Fruit fly (Drosophila melanogaster): ENCODE measurements around the gene eas.

Gene eas

DNA sequence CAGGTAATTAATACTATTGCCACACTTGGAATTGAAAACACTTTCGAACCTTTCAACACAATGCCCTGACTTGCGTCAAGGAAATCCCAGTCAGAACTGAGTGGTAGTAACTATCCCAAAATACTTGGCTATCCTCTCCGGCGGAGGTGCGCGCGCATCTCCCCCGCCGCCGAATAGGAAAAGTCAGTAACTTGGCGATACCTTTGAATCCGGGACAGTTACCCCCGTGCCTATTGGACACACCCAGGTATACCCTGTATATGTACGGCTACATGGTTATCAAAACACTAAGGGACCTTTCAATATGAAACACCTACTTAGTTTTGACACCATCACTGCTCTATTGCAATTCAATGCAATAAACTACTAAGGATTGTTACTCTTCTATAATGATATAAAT is 52.5 kb downstream of the eas start, which contains the start of gene CG9919:
CG9919 (minus strand) TSS at position 101 of the 400 bp plus-strand sequence.
- no peak for TF ChIP-seq Abd-B (GFP tag; optimal IDR thresholded peaks at IDR 0.05)
- no peak for TF ChIP-seq N (GFP tag; optimal IDR thresholded peaks at IDR 0.05)
- no peak for TF ChIP-seq brk (GFP tag; optimal IDR thresholded peaks at IDR 0.05)
- no peak for TF ChIP-seq tai (GFP tag; optimal IDR thresholded peaks at IDR 0.05)
- no peak for TF ChIP-seq psq (GFP tag; optimal IDR thresholded peaks at IDR 0.05)
- no peak for TF ChIP-seq dmrt93B (GFP tag; optimal IDR thresholded peaks at IDR 0.05)
- TF ChIP-seq br (GFP tag; optimal IDR thresholded peaks at IDR 0.05), result no peak
- TF ChIP-seq Hnf4 (GFP tag; optimal IDR thresholded peaks at IDR 0.05), result no peak
- no peak for TF ChIP-seq dl (GFP tag; optimal IDR thresholded peaks at IDR 0.05; ENCODE audit: insufficient read depth in 1 of 2, partially characterized antibody in 2 of 2)
- no peak for TF ChIP-seq Jra (GFP tag; optimal IDR thresholded peaks at IDR 0.05)
- TF ChIP-seq Myc (optimal IDR thresholded peaks at IDR 0.05), result no peak
- no peak for TF ChIP-seq Mio (GFP tag; optimal IDR thresholded peaks at IDR 0.05)
- no peak for TF ChIP-seq Vsx2 (GFP tag; optimal IDR thresholded peaks at IDR 0.05; ENCODE audit: partially characterized antibody)
- TF ChIP-seq Hr83 (GFP tag; optimal IDR thresholded peaks at IDR 0.05; ENCODE audit: poor library complexity, severe bottlenecking), result no peak
- TF ChIP-seq woc (GFP tag; optimal IDR thresholded peaks at IDR 0.05), result no peak
- TF ChIP-seq Hr78 (GFP tag; optimal IDR thresholded peaks at IDR 0.05), result no peak
- no peak for TF ChIP-seq sv (GFP tag; optimal IDR thresholded peaks at IDR 0.05)
- TF ChIP-seq OdsH (GFP tag; optimal IDR thresholded peaks at IDR 0.05), result no peak
- TF ChIP-seq h (GFP tag; optimal IDR thresholded peaks at IDR 0.05), result no peak

dm6 chrX:16331562-16332233 is 53.6 kb downstream of the eas start:
- TF ChIP-seq Vsx2 (GFP tag; optimal IDR thresholded peaks at IDR 0.05; ENCODE audit: partially characterized antibody), result no peak
- TF ChIP-seq dsf (GFP tag; optimal IDR thresholded peaks at IDR 0.05; ENCODE audit: borderline replicate concordance), result no peak
- no peak for TF ChIP-seq ey (GFP tag; optimal IDR thresholded peaks at IDR 0.05)
- no peak for TF ChIP-seq Rel (GFP tag; optimal IDR thresholded peaks at IDR 0.05)
- no peak for TF ChIP-seq Rel (tag; optimal IDR thresholded peaks at IDR 0.05)
- no peak for TF ChIP-seq fru (GFP tag; optimal IDR thresholded peaks at IDR 0.05)
- no peak for TF ChIP-seq dmrt93B (GFP tag; optimal IDR thresholded peaks at IDR 0.05)
- no peak for TF ChIP-seq HLH106 (tag; optimal IDR thresholded peaks at IDR 0.05)
- TF ChIP-seq CG32264 (GFP tag; optimal IDR thresholded peaks at IDR 0.05), result no peak
- no peak for TF ChIP-seq Myc (optimal IDR thresholded peaks at IDR 0.05)
- no peak for TF ChIP-seq Sp1 (GFP tag; optimal IDR thresholded peaks at IDR 0.05)
- no peak for TF ChIP-seq sv (GFP tag; optimal IDR thresholded peaks at IDR 0.05)
- no peak for TF ChIP-seq pan (optimal IDR thresholded peaks at IDR 0.05)
- TF ChIP-seq Hnf4 (GFP tag; optimal IDR thresholded peaks at IDR 0.05), result no peak

dm6 chrX:16332615-16333288 is 54.6 kb downstream of the eas start:
- TF ChIP-seq pan (optimal IDR thresholded peaks at IDR 0.05) (no peak), Sp1 (GFP tag; optimal IDR thresholded peaks at IDR 0.05) (peak; percentile 99), sv (GFP tag; optimal IDR thresholded peaks at IDR 0.05) (peak; percentile 92), HLH106 (tag; optimal IDR thresholded peaks at IDR 0.05) (peak; percentile 97), dsf (GFP tag; optimal IDR thresholded peaks at IDR 0.05; ENCODE audit: borderline replicate concordance) (peak; percentile 54), ey (GFP tag; optimal IDR thresholded peaks at IDR 0.05) (peak; percentile 96), lola (GFP tag; optimal IDR thresholded peaks at IDR 0.05) (no peak), usp (GFP tag; optimal IDR thresholded peaks at IDR 0.05) (no peak), Dfd (GFP tag; optimal IDR thresholded peaks at IDR 0.05) (no peak), sage (GFP tag; optimal IDR thresholded peaks at IDR 0.05) (peak; percentile 86), OdsH (GFP tag; optimal IDR thresholded peaks at IDR 0.05) (peak; percentile 92), jim (GFP tag; optimal IDR thresholded peaks at IDR 0.05) (no peak), Jra (GFP tag; optimal IDR thresholded peaks at IDR 0.05) (peak; percentile 84), rgr (GFP tag; optimal IDR thresholded peaks at IDR 0.05) (peak; percentile 95), br (GFP tag; optimal IDR thresholded peaks at IDR 0.05) (peak; percentile 95), Hnf4 (GFP tag; optimal IDR thresholded peaks at IDR 0.05) (peak; percentile 77), Mio (GFP tag; optimal IDR thresholded peaks at IDR 0.05) (peak; percentile 60), brk (GFP tag; optimal IDR thresholded peaks at IDR 0.05) (peak; percentile 67), Myc (optimal IDR thresholded peaks at IDR 0.05) (no peak), Hr78 (GFP tag; optimal IDR thresholded peaks at IDR 0.05) (no peak), CrebA (GFP tag; optimal IDR thresholded peaks at IDR 0.05; ENCODE audit: borderline replicate concordance) (no peak), dmrt93B (GFP tag; optimal IDR thresholded peaks at IDR 0.05) (peak; percentile 96), Rel (GFP tag; optimal IDR thresholded peaks at IDR 0.05) (peak; percentile 75), Rel (tag; optimal IDR thresholded peaks at IDR 0.05) (peak; percentile 79), CG9705 (GFP tag; optimal IDR thresholded peaks at IDR 0.05) (peak; percentile 96), dl (GFP tag; optimal IDR thresholded peaks at IDR 0.05; ENCODE audit: insufficient read depth in 1 of 2, partially characterized antibody in 2 of 2) (peak; percentile 69 to 75), Hr83 (GFP tag; optimal IDR thresholded peaks at IDR 0.05; ENCODE audit: poor library complexity, severe bottlenecking) (no peak), GATAd (GFP tag; optimal IDR thresholded peaks at IDR 0.05) (no peak), foxo (GFP tag; optimal IDR thresholded peaks at IDR 0.05) (peak; percentile 49 to 95), Abd-B (GFP tag; optimal IDR thresholded peaks at IDR 0.05) (no peak), N (GFP tag; optimal IDR thresholded peaks at IDR 0.05) (no peak), fru (GFP tag; optimal IDR thresholded peaks at IDR 0.05) (peak; percentile 97), Dif (GFP tag; optimal IDR thresholded peaks at IDR 0.05; ENCODE audit: partially characterized antibody) (peak; percentile 81), Vsx2 (GFP tag; optimal IDR thresholded peaks at IDR 0.05; ENCODE audit: partially characterized antibody) (no peak), h (GFP tag; optimal IDR thresholded peaks at IDR 0.05) (peak; percentile 95), CG32264 (GFP tag; optimal IDR thresholded peaks at IDR 0.05) (peak; percentile 87), tai (GFP tag; optimal IDR thresholded peaks at IDR 0.05) (no peak), woc (GFP tag; optimal IDR thresholded peaks at IDR 0.05) (peak; percentile 91), psq (GFP tag; optimal IDR thresholded peaks at IDR 0.05) (peak; percentile 90)
